Worm (Caenorhabditis elegans) whole organism, mixed stage, embryonic: ENCODE measurements around the gene C18H7.7.

ENCODE experiments used
- M03D4.4 ChIP-seq: sonication (generic microtip); optimal IDR thresholded peaks from 2 replicates; lab custom pipeline; 2017; ENCODE audit warnings: mild to moderate bottlenecking, missing genetic modification characterization, missing compliant biosample characterization
- bed-3 ChIP-seq: fragments of 200-800 bp; sonication (Bioruptor generic); optimal IDR thresholded peaks from 3 replicates; lab custom pipeline; 2018; ENCODE audit warnings: mild to moderate bottlenecking, missing genetic modification characterization, moderate library complexity, missing compliant biosample characterization
- blmp-1 ChIP-seq: fragments of 150-350 bp; optimal IDR thresholded peaks from 2 replicates; lab custom pipeline; 2014; ENCODE audit warnings: missing biosample characterization, missing genetic modification characterization
- ceh-39 ChIP-seq: fragments of 150-350 bp; optimal IDR thresholded peaks from 2 replicates; lab custom pipeline; 2014; ENCODE audit warnings: missing biosample characterization, missing genetic modification characterization
- ceh-43 ChIP-seq: fragments of 200-800 bp; sonication (Bioruptor generic); optimal IDR thresholded peaks from 2 replicates; lab custom pipeline; 2018; ENCODE audit warnings: mild to moderate bottlenecking, missing genetic modification characterization, moderate library complexity, missing compliant biosample characterization
- ces-1 ChIP-seq: fragments of 150-350 bp; optimal IDR thresholded peaks from 2 replicates; lab custom pipeline; 2014; ENCODE audit warnings: missing biosample characterization, missing genetic modification reagents, missing genetic modification characterization
- cnd-1 ChIP-seq: fragments of 200-800 bp; sonication (Bioruptor generic); optimal IDR thresholded peaks from 2 replicates; lab custom pipeline; 2018; ENCODE audit warnings: mild to moderate bottlenecking, missing genetic modification characterization, missing compliant biosample characterization
- drap-1 ChIP-seq: fragments of 200-800 bp; sonication (Bioruptor generic); optimal IDR thresholded peaks from 3 replicates; lab custom pipeline; 2018; ENCODE audit warnings: mild to moderate bottlenecking, missing genetic modification characterization, missing compliant biosample characterization
- elt-1 ChIP-seq: sonication (generic microtip); optimal IDR thresholded peaks from 2 replicates; lab custom pipeline; 2017; ENCODE audit warnings: missing genetic modification characterization, mild to moderate bottlenecking, missing compliant biosample characterization, antibody characterized with exemption, moderate library complexity, borderline replicate concordance; ENCODE audit not compliant: insufficient read depth
- elt-3 ChIP-seq: fragments of 150-350 bp; optimal IDR thresholded peaks from 2 replicates; lab custom pipeline; 2014; ENCODE audit warnings: missing biosample characterization, missing genetic modification characterization
- flh-1 ChIP-seq: fragments of 200-800 bp; sonication (Bioruptor generic); optimal IDR thresholded peaks from 2 replicates; lab custom pipeline; 2018; ENCODE audit warnings: mild to moderate bottlenecking, missing genetic modification characterization, moderate library complexity, missing compliant biosample characterization
- hlh-1 ChIP-seq: fragments of 150-350 bp; optimal IDR thresholded peaks from 2 replicates; lab custom pipeline; 2014; ENCODE audit warnings: missing biosample characterization, missing genetic modification reagents, missing genetic modification characterization
- lin-13 ChIP-seq: fragments of 150-350 bp; optimal IDR thresholded peaks from 2 replicates; lab custom pipeline; 2014; ENCODE audit warnings: missing biosample characterization, missing genetic modification characterization
- lin-32 ChIP-seq: fragments of 200-800 bp; sonication (Bioruptor generic); optimal IDR thresholded peaks from 2 replicates; lab custom pipeline; 2018; ENCODE audit warnings: mild to moderate bottlenecking, missing genetic modification characterization, missing compliant biosample characterization
- lsy-2 ChIP-seq: fragments of 150-350 bp; optimal IDR thresholded peaks from 2 replicates; lab custom pipeline; 2014; ENCODE audit warnings: missing biosample characterization, missing genetic modification characterization
- mab-5 ChIP-seq: fragments of 150-350 bp; optimal IDR thresholded peaks from 2 replicates; lab custom pipeline; 2014; ENCODE audit warnings: missing biosample characterization, missing genetic modification characterization
- mep-1 ChIP-seq: fragments of 150-350 bp; optimal IDR thresholded peaks from 2 replicates; lab custom pipeline; 2017; ENCODE audit warnings: missing biosample characterization, missing genetic modification reagents, missing genetic modification characterization, inconsistent platforms
- mls-2 ChIP-seq: sonication (generic microtip); optimal IDR thresholded peaks from 2 replicates; lab custom pipeline; 2016; ENCODE audit warnings: mild to moderate bottlenecking, missing genetic modification characterization, moderate library complexity, missing compliant biosample characterization
- nhr-12 ChIP-seq: fragments of 150-350 bp; optimal IDR thresholded peaks from 2 replicates; lab custom pipeline; 2014; ENCODE audit warnings: missing biosample characterization, missing genetic modification characterization
- nhr-2 ChIP-seq: fragments of 150-350 bp; optimal IDR thresholded peaks from 2 replicates; lab custom pipeline; 2014; ENCODE audit warnings: missing biosample characterization, missing genetic modification characterization
- nhr-237 ChIP-seq: fragments of 150-350 bp; optimal IDR thresholded peaks from 2 replicates; lab custom pipeline; 2014; ENCODE audit warnings: missing biosample characterization, missing genetic modification characterization
- nhr-76 ChIP-seq: sonication (generic microtip); optimal IDR thresholded peaks from 2 replicates; lab custom pipeline; 2017; ENCODE audit warnings: missing biosample characterization, missing genetic modification characterization
- pha-4 ChIP-seq: fragments of 150-350 bp; optimal IDR thresholded peaks from 2 replicates; lab custom pipeline; 2018; ENCODE audit warnings: missing biosample characterization, missing genetic modification reagents, missing genetic modification characterization
- sem-2 ChIP-seq: fragments of 200-800 bp; sonication (Bioruptor generic); optimal IDR thresholded peaks from 2 replicates; lab custom pipeline; 2018; ENCODE audit warnings: mild to moderate bottlenecking, missing genetic modification characterization, missing compliant biosample characterization
- snpc-4 ChIP-seq: fragments of 150-350 bp; optimal IDR thresholded peaks from 2 replicates; lab custom pipeline; 2014; ENCODE audit warnings: missing biosample characterization, missing genetic modification characterization
- sptf-1 ChIP-seq: sonication (generic microtip); optimal IDR thresholded peaks from 2 replicates; lab custom pipeline; 2017; ENCODE audit warnings: mild to moderate bottlenecking, missing genetic modification characterization, moderate library complexity, missing compliant biosample characterization
- tbx-8 ChIP-seq: fragments of 200-800 bp; sonication (Bioruptor generic); optimal IDR thresholded peaks from 2 replicates; lab custom pipeline; 2018; ENCODE audit warnings: mild to moderate bottlenecking, missing genetic modification characterization, moderate library complexity, missing compliant biosample characterization
- unc-120 ChIP-seq: sonication (generic microtip); optimal IDR thresholded peaks from 2 replicates; lab custom pipeline; 2017; ENCODE audit warnings: missing genetic modification characterization, missing compliant biosample characterization; ENCODE audit not compliant: poor library complexity, severe bottlenecking
- unc-39 ChIP-seq: fragments of 150-350 bp; optimal IDR thresholded peaks from 2 replicates; lab custom pipeline; 2014; ENCODE audit warnings: missing biosample characterization, missing genetic modification characterization
- unc-62 ChIP-seq: fragments of 150-350 bp; optimal IDR thresholded peaks from 2 replicates; lab custom pipeline; 2014; ENCODE audit warnings: missing biosample characterization, missing genetic modification reagents, missing genetic modification characterization
- ztf-11 ChIP-seq: fragments of 150-350 bp; optimal IDR thresholded peaks from 2 replicates; lab custom pipeline; 2014; ENCODE audit warnings: missing biosample characterization, missing genetic modification characterization

The C18H7.7 gene

DNA sequence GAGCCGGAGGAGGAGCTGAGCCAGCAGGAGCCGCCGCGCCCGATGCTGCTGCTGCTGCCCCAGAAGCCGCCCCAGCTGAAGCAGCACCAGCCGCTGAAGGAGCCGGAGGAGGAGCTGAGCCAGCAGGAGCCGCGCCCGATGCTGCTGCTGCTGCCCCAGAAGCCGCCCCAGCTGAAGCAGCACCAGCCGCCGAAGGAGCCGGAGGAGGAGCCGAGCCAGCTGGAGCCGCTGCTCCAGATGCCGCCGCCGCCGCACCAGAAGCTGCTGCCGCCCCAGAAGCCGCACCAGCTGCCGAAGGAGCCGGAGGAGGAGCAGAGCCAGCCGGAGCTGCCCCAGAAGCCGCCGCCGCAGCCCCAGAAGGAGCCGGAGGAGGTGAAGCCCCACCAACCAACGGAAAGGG is 9.2 kb upstream of the C18H7.7 start:
- TF ChIP-seq sptf-1: peak; percentile 18
- no peak for TF ChIP-seq cnd-1
- TF ChIP-seq tbx-8 (GFP tag; lab: Kevin White, UChicago): no peak
- peak; percentile 14 for TF ChIP-seq bed-3 (GFP tag; lab: Kevin White, UChicago)
- peak; percentile 27 for TF ChIP-seq mls-2

- TF ChIP-seq lin-32 (GFP tag; lab: Kevin White, UChicago): no peak
- TF ChIP-seq ceh-39 (tag; lab: Kevin White, UChicago): no peak
Observed at ce11 chrIV:604817-605216, 8.6 kb upstream of the C18H7.7 start.

DNA sequence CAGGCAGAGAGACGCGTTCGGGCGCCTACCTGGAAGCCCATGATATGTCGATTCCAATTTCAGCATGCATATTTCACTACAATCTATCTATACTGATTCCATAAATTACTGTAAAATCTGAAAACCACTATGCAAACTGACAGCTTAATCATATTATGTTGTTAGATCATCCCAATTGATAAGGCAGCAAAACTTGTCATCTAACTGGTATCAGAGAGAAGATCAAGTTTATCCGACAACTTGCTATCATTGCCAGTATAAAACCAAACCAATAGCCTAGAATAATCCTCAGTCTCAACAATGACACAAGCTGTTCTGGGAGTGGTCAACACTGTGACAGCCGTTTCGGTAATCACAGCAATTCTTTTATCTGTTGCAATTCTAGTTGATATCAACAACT is 8.0 kb upstream of the C18H7.7 start, which contains the start of gene col-102:
col-102 (plus strand) TSS at position 301 of the 400 bp plus-strand sequence.
- no peak for TF ChIP-seq pha-4
- TF ChIP-seq ceh-43 (GFP tag; lab: Kevin White, UChicago): no peak
- no peak for TF ChIP-seq ceh-39 (tag; lab: Kevin White, UChicago)
- TF ChIP-seq unc-62: no peak
- TF ChIP-seq mab-5 (tag; lab: Kevin White, UChicago): no peak
- TF ChIP-seq mls-2: no peak
- TF ChIP-seq blmp-1 (tag; lab: Kevin White, UChicago): no peak
- TF ChIP-seq cnd-1: no peak
- TF ChIP-seq, all 35 proteins: peak for 0

DNA sequence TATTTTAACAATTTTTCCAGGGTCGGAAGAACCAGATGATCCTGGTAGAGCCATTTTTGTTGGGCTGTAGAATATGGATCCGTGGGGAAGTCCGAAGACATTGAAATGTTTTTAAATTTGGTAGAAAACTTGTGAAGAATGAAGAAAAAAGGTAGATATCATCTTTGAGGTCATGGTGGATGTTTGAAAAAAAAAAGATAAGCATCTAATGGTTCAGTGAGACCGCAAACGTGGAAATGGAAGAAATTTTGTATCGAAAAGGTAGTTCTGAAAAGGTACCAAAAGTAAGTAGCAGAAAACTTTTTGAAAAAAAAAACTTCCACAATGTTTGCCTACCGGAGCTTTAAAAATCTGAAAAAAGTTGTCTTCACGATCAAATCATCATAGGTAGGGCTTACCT is 7.4 kb upstream of the C18H7.7 start, which contains the start of gene prmt-4:
prmt-4 (minus strand) TSS at position 101 of the 400 bp plus-strand sequence.
- no peak for TF ChIP-seq nhr-12 (tag; lab: Kevin White, UChicago)
- TF ChIP-seq ceh-39 (tag; lab: Kevin White, UChicago): no peak
- no peak for TF ChIP-seq nhr-76 (tag; lab: Kevin White, UChicago)
- no peak for TF ChIP-seq mab-5 (tag; lab: Kevin White, UChicago)
- no peak for TF ChIP-seq unc-120
- TF ChIP-seq drap-1 (GFP tag; lab: Kevin White, UChicago): no peak
- TF ChIP-seq ztf-11: no peak

- TF ChIP-seq flh-1: no peak
- TF ChIP-seq nhr-237: no peak
- TF ChIP-seq nhr-2 (tag; lab: Kevin White, UChicago): no peak
- TF ChIP-seq, all 35 proteins: peak for 0
Observed at ce11 chrIV:601595-601994, 5.4 kb upstream of the C18H7.7 start, which contains the start of gene srt-59. TSS of gene srt-59 (minus strand) at chrIV:601695.

ce11 chrIV:594840-595239 is 1.4 kb downstream of the C18H7.7 start:
- no peak for TF ChIP-seq nhr-12 (tag; lab: Kevin White, UChicago)
- no peak for TF ChIP-seq M03D4.4
- TF ChIP-seq ceh-43 (GFP tag; lab: Kevin White, UChicago): no peak
- TF ChIP-seq unc-39 (tag; lab: Kevin White, UChicago): no peak
- TF ChIP-seq unc-120: no peak
- TF ChIP-seq lsy-2 (tag; lab: Kevin White, UChicago): no peak
- TF ChIP-seq tbx-8 (GFP tag; lab: Kevin White, UChicago): no peak
- TF ChIP-seq sem-2 (GFP tag; lab: Kevin White, UChicago): no peak
- TF ChIP-seq ces-1: no peak
- no peak for TF ChIP-seq lin-13
- TF ChIP-seq hlh-1 (tag; lab: Kevin White, UChicago): no peak
- no peak for TF ChIP-seq pha-4
- TF ChIP-seq mep-1 (tag; lab: Kevin White, UChicago): no peak
- TF ChIP-seq snpc-4 (tag; lab: Kevin White, UChicago): no peak
- TF ChIP-seq elt-3 (tag; lab: Kevin White, UChicago): no peak

DNA sequence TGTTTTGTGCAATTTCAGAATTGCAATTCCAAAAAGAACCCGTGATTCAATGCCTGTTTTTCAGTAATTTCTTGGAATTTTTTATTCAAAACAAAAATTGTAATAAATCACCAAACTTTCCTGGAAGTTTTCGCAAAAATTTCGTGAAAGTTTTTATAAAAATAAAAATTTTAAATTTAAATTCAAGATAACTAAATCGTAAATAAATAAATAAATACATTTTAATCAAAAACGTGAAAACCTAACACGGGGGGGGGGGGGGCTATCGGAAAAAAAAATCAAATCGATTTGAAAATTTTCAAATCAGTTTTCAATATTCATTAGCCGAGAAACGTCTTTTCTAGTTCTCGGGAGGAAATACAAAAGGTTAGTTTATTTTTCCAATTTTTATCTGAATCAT is 3.2 kb downstream of the C18H7.7 start, which contains the start of gene C18H7.4:
C18H7.4 (plus strand) TSS at position 301 of the 400 bp plus-strand sequence.
- TF ChIP-seq flh-1: no peak
- no peak for TF ChIP-seq ces-1
- no peak for TF ChIP-seq nhr-237
- no peak for TF ChIP-seq ceh-43 (GFP tag; lab: Kevin White, UChicago)
- TF ChIP-seq sem-2 (GFP tag; lab: Kevin White, UChicago): no peak
- TF ChIP-seq ztf-11: no peak
- no peak for TF ChIP-seq pha-4
- no peak for TF ChIP-seq snpc-4 (tag; lab: Kevin White, UChicago)
- no peak for TF ChIP-seq tbx-8 (GFP tag; lab: Kevin White, UChicago)
- no peak for TF ChIP-seq nhr-76 (tag; lab: Kevin White, UChicago)
- TF ChIP-seq mep-1 (tag; lab: Kevin White, UChicago): no peak
- no peak for TF ChIP-seq bed-3 (GFP tag; lab: Kevin White, UChicago)
- no peak for TF ChIP-seq sptf-1
- no peak for TF ChIP-seq M03D4.4
- no peak for TF ChIP-seq hlh-1 (tag; lab: Kevin White, UChicago)
- TF ChIP-seq lin-13: no peak
- TF ChIP-seq elt-1: no peak
- no peak for TF ChIP-seq unc-62
- no peak for TF ChIP-seq mls-2
- TF ChIP-seq, all 35 proteins: peak for 0
